Worm (Caenorhabditis elegans) whole organism, late embryonic: ENCODE results near the gene K08F9.3.

Experiments used
- ama-1 ChIP-seq: fragments of 150-350 bp; optimal IDR thresholded peaks from 2 replicates; lab custom pipeline; 2014
- ceh-2 ChIP-seq: sonication (generic microtip); optimal IDR thresholded peaks from 2 replicates; lab custom pipeline; 2016; ENCODE audit warnings: missing genotype, missing genetic modification characterization, missing compliant biosample characterization
- ceh-45 ChIP-seq: fragments of 200-800 bp; sonication (Bioruptor generic); IDR thresholded peaks from 2 replicates; pipeline ENCODE4 v1.3.6; 2022; ENCODE audit warnings: missing genetic modification reagents, missing genetic modification characterization, missing compliant biosample characterization
- elt-2 ChIP-seq: sonication (generic microtip); optimal IDR thresholded peaks from 2 replicates; lab custom pipeline; 2016; ENCODE audit warnings: missing genetic modification reagents, missing genetic modification characterization, missing compliant biosample characterization
- fkh-10 ChIP-seq: fragments of 150-350 bp; optimal IDR thresholded peaks from 2 replicates; lab custom pipeline; 2014; ENCODE audit warnings: missing biosample characterization, missing genetic modification reagents, missing genetic modification characterization
- hlh-30 ChIP-seq: sonication (generic microtip); optimal IDR thresholded peaks from 2 replicates; lab custom pipeline; 2017; ENCODE audit warnings: antibody characterized with exemption, missing genetic modification characterization, missing compliant biosample characterization; ENCODE audit not compliant: insufficient read depth
- madf-2 ChIP-seq: sonication (generic microtip); optimal IDR thresholded peaks from 2 replicates; lab custom pipeline; 2017; ENCODE audit warnings: missing genetic modification characterization, missing compliant biosample characterization
- pax-1 ChIP-seq: fragments of 150-350 bp; optimal IDR thresholded peaks from 2 replicates; lab custom pipeline; 2014; ENCODE audit warnings: missing biosample characterization, missing genetic modification characterization
- ref-2 ChIP-seq: sonication (generic microtip); optimal IDR thresholded peaks from 2 replicates; lab custom pipeline; 2016; ENCODE audit warnings: missing genetic modification characterization, missing compliant biosample characterization

- TF ChIP-seq madf-2 (tag; lab: Kevin White, UChicago) (no peak), ceh-45 (GFP tag; lab: Robert Waterston, UW) (no peak), ceh-2 (no peak), ref-2 (tag; lab: Kevin White, UChicago) (no peak), elt-2 (tag; lab: Kevin White, UChicago) (no peak), hlh-30 (no peak), pax-1 (tag; lab: Kevin White, UChicago) (no peak), fkh-10 (GFP tag; lab: Kevin White, UChicago) (no peak), ama-1 (no peak)
Observed at ce11 chrV:15092666-15093065, 47.7 kb upstream of the K08F9.3 start, which contains the start of gene txt-12.
